Worm (Caenorhabditis elegans): ENCODE measurements around the gene T25B9.5.

DNA sequence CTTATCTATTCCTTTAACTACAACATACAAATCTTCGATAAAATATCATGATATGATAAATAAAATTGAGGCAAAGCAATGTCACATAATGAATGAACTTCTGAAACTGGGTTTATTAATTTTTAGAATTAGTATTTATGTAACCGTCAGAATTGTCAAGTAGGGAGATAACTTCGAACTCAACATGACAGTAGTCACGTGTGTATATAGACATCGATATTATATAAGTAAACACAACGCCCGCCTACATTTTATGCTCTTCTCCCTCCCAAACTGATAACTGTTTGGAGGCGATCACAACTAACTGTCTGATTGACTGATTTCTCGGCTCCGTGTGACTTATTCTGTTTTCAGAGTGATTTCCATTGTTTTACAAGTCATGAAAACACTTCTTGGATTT is 6.8 kb upstream of the T25B9.5 start, which contains the start of gene ugt-54:
- TF ChIP-seq ama-1 (optimal IDR thresholded peaks at IDR 0.05) (no peak), elt-1 (tag; optimal IDR thresholded peaks at IDR 0.05) (no peak), unc-55 (GFP tag; optimal IDR thresholded peaks at IDR 0.05) (no peak), zag-1 (tag; optimal IDR thresholded peaks at IDR 0.05) (no peak), nhr-77 (tag; optimal IDR thresholded peaks at IDR 0.05) (no peak)
